Worm (Caenorhabditis elegans) whole organism, early embryonic: ENCODE measurements around the gene clec-164.

Experiments
- B0310.2 ChIP-seq: sonication (generic microtip); optimal IDR thresholded peaks from 2 replicates; lab custom pipeline; 2016; ENCODE audit warnings: mild to moderate bottlenecking, missing genetic modification characterization, missing compliant biosample characterization
- F13C5.2 ChIP-seq: sonication (generic microtip); optimal IDR thresholded peaks from 2 replicates; lab custom pipeline; 2017; ENCODE audit warnings: mild to moderate bottlenecking, missing genetic modification characterization, inconsistent platforms, missing compliant biosample characterization
- aly-1 ChIP-seq: sonication (generic microtip); optimal IDR thresholded peaks from 2 replicates; lab custom pipeline; 2016; ENCODE audit warnings: missing genetic modification characterization, missing compliant biosample characterization
- ama-1 ChIP-seq: fragments of 150-350 bp; optimal IDR thresholded peaks from 2 replicates; lab custom pipeline; 2014
- ceh-13 ChIP-seq: fragments of 200-800 bp; sonication (Bioruptor generic); optimal IDR thresholded peaks from 2 replicates; lab custom pipeline; 2018; ENCODE audit warnings: mild to moderate bottlenecking, missing genetic modification characterization, missing compliant biosample characterization
- ceh-36 ChIP-seq: sonication (generic microtip); optimal IDR thresholded peaks from 2 replicates; lab custom pipeline; 2016; ENCODE audit warnings: missing genetic modification characterization, inconsistent platforms, missing compliant biosample characterization
- ets-7 ChIP-seq: sonication (generic microtip); optimal IDR thresholded peaks from 2 replicates; lab custom pipeline; 2016; ENCODE audit warnings: missing genotype, missing genetic modification characterization, missing compliant biosample characterization
- flt-1 ChIP-seq: fragments of 200-800 bp; sonication (Bioruptor generic); IDR thresholded peaks from 2 replicates; pipeline ENCODE4 v1.3.6; 2022; ENCODE audit warnings: missing genetic modification characterization, missing compliant biosample characterization
- hmbx-1 ChIP-seq: sonication (generic microtip); optimal IDR thresholded peaks from 2 replicates; lab custom pipeline; 2016; ENCODE audit warnings: mild to moderate bottlenecking, missing genetic modification characterization, missing compliant biosample characterization
- hmg-4 ChIP-seq: fragments of 200-800 bp; sonication (Bioruptor generic); optimal IDR thresholded peaks from 2 replicates; lab custom pipeline; 2018; ENCODE audit warnings: mild to moderate bottlenecking, missing genetic modification characterization, missing compliant biosample characterization
- hnd-1 ChIP-seq: sonication (generic microtip); optimal IDR thresholded peaks from 2 replicates; lab custom pipeline; 2016; ENCODE audit warnings: missing genetic modification characterization, missing compliant biosample characterization
- pes-1 ChIP-seq: fragments of 200-800 bp; sonication (Bioruptor generic); IDR thresholded peaks from 2 replicates; pipeline ENCODE4 v1.3.6; 2022; ENCODE audit warnings: missing genetic modification reagents, missing genetic modification characterization, missing compliant biosample characterization
- scrt-1 ChIP-seq: fragments of 200-800 bp; sonication (Bioruptor generic); IDR thresholded peaks from 2 replicates; pipeline ENCODE4 v1.3.6; 2022; ENCODE audit warnings: missing genetic modification characterization, missing compliant biosample characterization
- sea-1 ChIP-seq: fragments of 200-800 bp; sonication (Bioruptor generic); conservative IDR thresholded peaks from 2 replicates; pipeline ENCODE4 v1.3.6; 2022; ENCODE audit warnings: missing genetic modification characterization, missing compliant biosample characterization
- tbx-11 ChIP-seq: fragments of 200-800 bp; sonication (Bioruptor generic); IDR thresholded peaks from 2 replicates; pipeline ENCODE4 v1.3.6; 2022; ENCODE audit warnings: missing genetic modification characterization, missing compliant biosample characterization
- tbx-37 ChIP-seq: fragments of 200-800 bp; sonication (Bioruptor generic); conservative IDR thresholded peaks from 2 replicates; pipeline ENCODE4 v1.3.6; 2022; ENCODE audit warnings: missing genetic modification reagents, missing genetic modification characterization, missing compliant biosample characterization
- tra-4 ChIP-seq: sonication (generic microtip); optimal IDR thresholded peaks from 2 replicates; lab custom pipeline; 2017; ENCODE audit warnings: missing genetic modification characterization, missing compliant biosample characterization

The clec-164 gene

ce11 chrIV:716323-716722, at the start of gene clec-164:
TSS of gene clec-164 (plus strand) at chrIV:716623.
- no peak for TF ChIP-seq B0310.2

ce11 chrIV:666991-667390, 49.4 kb upstream of the clec-164 start, which contains the start of gene K11H12.6:
TSS of gene K11H12.6 (plus strand) at chrIV:667291.
- no peak for TF ChIP-seq tra-4 (tag; lab: Kevin White, UChicago)
- no peak for TF ChIP-seq tbx-11 (GFP tag; lab: Robert Waterston, UW)

- TF ChIP-seq ceh-13 (GFP tag; lab: Kevin White, UChicago) (no peak), aly-1 (no peak), flt-1 (GFP tag; lab: Robert Waterston, UW) (no peak), tbx-37 (no peak), pes-1 (GFP tag; lab: Robert Waterston, UW) (no peak), sea-1 (no peak), B0310.2 (no peak), ceh-36 (tag; lab: Kevin White, UChicago) (no peak), F13C5.2 (tag; lab: Kevin White, UChicago) (no peak), hmg-4 (GFP tag; lab: Kevin White, UChicago) (no peak), hnd-1 (no peak), tbx-11 (GFP tag; lab: Robert Waterston, UW) (no peak), tra-4 (tag; lab: Kevin White, UChicago) (no peak), hmbx-1 (tag; lab: Kevin White, UChicago) (no peak), ama-1 (lab: Kevin White, UChicago) (no peak), ets-7 (tag; lab: Kevin White, UChicago) (no peak), scrt-1 (GFP tag; lab: Robert Waterston, UW) (no peak)
Measured at ce11 chrIV:670455-670854, 46.0 kb upstream of the clec-164 start, which contains the start of gene K11H12.11. TSS of gene K11H12.11 (minus strand) at chrIV:670555.

- TF ChIP-seq scrt-1 (GFP tag; lab: Robert Waterston, UW) (no peak), ceh-13 (GFP tag; lab: Kevin White, UChicago) (no peak), aly-1 (no peak), ets-7 (tag; lab: Kevin White, UChicago) (no peak), B0310.2 (no peak), hmg-4 (GFP tag; lab: Kevin White, UChicago) (no peak), ama-1 (lab: Kevin White, UChicago) (no peak), ceh-36 (tag; lab: Kevin White, UChicago) (no peak), flt-1 (GFP tag; lab: Robert Waterston, UW) (no peak), tbx-11 (GFP tag; lab: Robert Waterston, UW) (no peak), sea-1 (no peak), hmbx-1 (tag; lab: Kevin White, UChicago) (no peak), tra-4 (tag; lab: Kevin White, UChicago) (no peak), hnd-1 (no peak)
Measured at ce11 chrIV:673313-673712, 43.1 kb upstream of the clec-164 start, which contains the start of gene K11H12.3. TSS of gene K11H12.3 (minus strand) at chrIV:673480.

ce11 chrIV:675471-676159, 40.8 kb upstream of the clec-164 start, which contains the start of the genes K11H12.4 and K11H12.10:
TSS of gene K11H12.4 (minus strand) at chrIV:675883.
TSS of gene K11H12.10 (plus strand) at chrIV:676075.
- TF ChIP-seq ceh-36 (tag; lab: Kevin White, UChicago) = no peak
- TF ChIP-seq tbx-11 (GFP tag; lab: Robert Waterston, UW) = no peak
- TF ChIP-seq flt-1 (GFP tag; lab: Robert Waterston, UW) = no peak
- TF ChIP-seq ama-1 (lab: Kevin White, UChicago) = no peak
- no peak for TF ChIP-seq ets-7 (tag; lab: Kevin White, UChicago)
- TF ChIP-seq hnd-1 = no peak
- no peak for TF ChIP-seq tbx-37
- TF ChIP-seq F13C5.2 (tag; lab: Kevin White, UChicago) = no peak
- no peak for TF ChIP-seq aly-1
- no peak for TF ChIP-seq ceh-13 (GFP tag; lab: Kevin White, UChicago)
- TF ChIP-seq pes-1 (GFP tag; lab: Robert Waterston, UW) = no peak
- TF ChIP-seq scrt-1 (GFP tag; lab: Robert Waterston, UW) = no peak
- no peak for TF ChIP-seq sea-1
- TF ChIP-seq hmbx-1 (tag; lab: Kevin White, UChicago) = no peak

- TF ChIP-seq hnd-1 (no peak), flt-1 (GFP tag; lab: Robert Waterston, UW) (no peak), aly-1 (no peak), F13C5.2 (tag; lab: Kevin White, UChicago) (no peak)
Measured at ce11 chrIV:676280-676679, 40.1 kb upstream of the clec-164 start, which contains the start of gene K11H12.5. TSS of gene K11H12.5 (plus strand) at chrIV:676580.

ce11 chrIV:682726-683340, 33.6 kb upstream of the clec-164 start:
- TF ChIP-seq ceh-13 (GFP tag; lab: Kevin White, UChicago) = peak; percentile 74
- TF ChIP-seq tra-4 (tag; lab: Kevin White, UChicago) = peak; percentile 2
- peak; percentile 85 for TF ChIP-seq sea-1
- peak; percentile 73 for TF ChIP-seq B0310.2
- TF ChIP-seq hmg-4 (GFP tag; lab: Kevin White, UChicago) = peak; percentile 93
- TF ChIP-seq scrt-1 (GFP tag; lab: Robert Waterston, UW) = peak; percentile 87
- peak; percentile 86 for TF ChIP-seq flt-1 (GFP tag; lab: Robert Waterston, UW)
- peak; percentile 41 for TF ChIP-seq hmbx-1 (tag; lab: Kevin White, UChicago)
- peak; percentile 89 for TF ChIP-seq pes-1 (GFP tag; lab: Robert Waterston, UW)
- peak; percentile 79 for TF ChIP-seq tbx-37
- TF ChIP-seq ama-1 (lab: Kevin White, UChicago) = no peak
- TF ChIP-seq hnd-1 = peak; percentile 72
- TF ChIP-seq tbx-11 (GFP tag; lab: Robert Waterston, UW) = peak; percentile 85
- TF ChIP-seq ets-7 (tag; lab: Kevin White, UChicago) = peak; percentile 50
- peak; percentile 70 for TF ChIP-seq F13C5.2 (tag; lab: Kevin White, UChicago)
- TF ChIP-seq ceh-36 (tag; lab: Kevin White, UChicago) = peak; percentile 68
- TF ChIP-seq aly-1 = peak; percentile 84
